Worm (Caenorhabditis elegans): ENCODE measurements around the gene dao-2.

ce11 chrII:4606687-4607297, 44.0 kb downstream of the dao-2 start:
- TF ChIP-seq ama-1 (optimal IDR thresholded peaks at IDR 0.05) (no peak), tbx-11 (GFP tag; IDR thresholded peaks at IDR 0.05) (no peak), B0310.2 (tag; optimal IDR thresholded peaks at IDR 0.05) (no peak), ceh-13 (GFP tag; optimal IDR thresholded peaks at IDR 0.05) (no peak), tra-4 (tag; optimal IDR thresholded peaks at IDR 0.05) (no peak), hnd-1 (tag; optimal IDR thresholded peaks at IDR 0.05) (no peak), aly-1 (tag; optimal IDR thresholded peaks at IDR 0.05) (no peak)
